Worm (Caenorhabditis elegans) whole organism, late embryonic: Measurements from ENCODE around the gene C25A8.1.

Experiments used
- ceh-30 ChIP-seq: fragments of 150-350 bp; optimal IDR thresholded peaks from 2 replicates; lab custom pipeline; 2014; ENCODE audit warnings: missing biosample characterization, missing genetic modification characterization
- eyg-1 ChIP-seq: sonication (generic microtip); optimal IDR thresholded peaks from 2 replicates; lab custom pipeline; 2016; ENCODE audit warnings: missing genotype, missing genetic modification characterization, missing compliant biosample characterization
- fkh-10 ChIP-seq: fragments of 150-350 bp; optimal IDR thresholded peaks from 2 replicates; lab custom pipeline; 2014; ENCODE audit warnings: missing biosample characterization, missing genetic modification reagents, missing genetic modification characterization
- hlh-6 ChIP-seq: sonication (generic microtip); optimal IDR thresholded peaks from 2 replicates; lab custom pipeline; 2016; ENCODE audit warnings: missing genotype, missing genetic modification characterization, missing compliant biosample characterization
- lim-6 ChIP-seq: sonication (generic microtip); optimal IDR thresholded peaks from 2 replicates; lab custom pipeline; 2016; ENCODE audit warnings: missing genetic modification characterization, missing compliant biosample characterization
- nhr-11 ChIP-seq: fragments of 150-350 bp; optimal IDR thresholded peaks from 2 replicates; lab custom pipeline; 2014; ENCODE audit warnings: missing biosample characterization, missing genetic modification characterization
- pag-3 ChIP-seq: sonication (generic microtip); optimal IDR thresholded peaks from 2 replicates; lab custom pipeline; 2016; ENCODE audit warnings: missing compliant biosample characterization, missing genetic modification characterization, borderline replicate concordance
- pha-4 ChIP-seq: fragments of 150-350 bp; optimal IDR thresholded peaks from 2 replicates; lab custom pipeline; 2018; ENCODE audit warnings: missing biosample characterization, missing genetic modification reagents, missing genetic modification characterization
- pqm-1 ChIP-seq: sonication (generic microtip); optimal IDR thresholded peaks from 2 replicates; lab custom pipeline; 2016; ENCODE audit warnings: missing genetic modification characterization, missing compliant biosample characterization
- tbx-2 ChIP-seq: sonication (generic microtip); optimal IDR thresholded peaks from 2 replicates; lab custom pipeline; 2016; ENCODE audit warnings: missing genetic modification characterization, missing compliant biosample characterization
- unc-42 ChIP-seq: sonication (generic microtip); optimal IDR thresholded peaks from 2 replicates; lab custom pipeline; 2016; ENCODE audit warnings: missing genotype, missing genetic modification characterization, missing compliant biosample characterization
- zip-5 ChIP-seq: sonication (generic microtip); optimal IDR thresholded peaks from 2 replicates; lab custom pipeline; 2016; ENCODE audit warnings: missing genetic modification characterization, missing compliant biosample characterization

ce11 chrIV:7018623-7019022, 7.7 kb downstream of the C25A8.1 start:
- no peak for TF ChIP-seq tbx-2
- TF ChIP-seq pha-4 (tag; lab: Kevin White, UChicago), result no peak
- TF ChIP-seq nhr-11 (tag; lab: Kevin White, UChicago), result no peak
- no peak for TF ChIP-seq lim-6 (tag; lab: Kevin White, UChicago)
- no peak for TF ChIP-seq fkh-10 (GFP tag; lab: Kevin White, UChicago)
- no peak for TF ChIP-seq unc-42 (tag; lab: Kevin White, UChicago)
- TF ChIP-seq ceh-30 (tag; lab: Kevin White, UChicago), result no peak
- TF ChIP-seq pag-3 (tag; lab: Kevin White, UChicago), result no peak
- no peak for TF ChIP-seq zip-5 (tag; lab: Kevin White, UChicago)
- TF ChIP-seq pqm-1, result no peak
- no peak for TF ChIP-seq eyg-1 (tag; lab: Kevin White, UChicago)
- no peak for TF ChIP-seq hlh-6
